Worm (Caenorhabditis elegans) whole organism, L2 larva: ENCODE data around the gene str-227.

ENCODE experiments used
- ceh-82 ChIP-seq: fragments of 150-350 bp; optimal IDR thresholded peaks from 2 replicates; lab custom pipeline; 2014; ENCODE audit warnings: missing biosample characterization, missing genetic modification characterization
- fos-1 ChIP-seq: fragments of 150-350 bp; optimal IDR thresholded peaks from 2 replicates; lab custom pipeline; 2014; ENCODE audit warnings: missing biosample characterization, missing genetic modification characterization
- gmeb-1 ChIP-seq: fragments of 150-350 bp; optimal IDR thresholded peaks from 2 replicates; lab custom pipeline; 2014; ENCODE audit warnings: missing biosample characterization, missing genetic modification characterization
- lin-11 ChIP-seq: fragments of 150-350 bp; sonication (generic microtip); optimal IDR thresholded peaks from 2 replicates; lab custom pipeline; 2014; ENCODE audit warnings: missing biosample characterization, missing genetic modification characterization, inconsistent platforms, mixed read lengths
- nhr-11 ChIP-seq: fragments of 150-350 bp; optimal IDR thresholded peaks from 2 replicates; lab custom pipeline; 2014; ENCODE audit warnings: missing biosample characterization, missing genetic modification characterization
- nhr-25 ChIP-seq: fragments of 150-350 bp; sonication (generic microtip); optimal IDR thresholded peaks from 3 replicates; lab custom pipeline; 2014; ENCODE audit warnings: missing biosample characterization, missing genetic modification characterization
- sem-4 ChIP-seq: fragments of 150-350 bp; optimal IDR thresholded peaks from 2 replicates; lab custom pipeline; 2014; ENCODE audit warnings: missing biosample characterization, missing genetic modification reagents, missing genetic modification characterization
- snpc-4 ChIP-seq: fragments of 150-350 bp; optimal IDR thresholded peaks from 2 replicates; lab custom pipeline; 2014; ENCODE audit warnings: missing biosample characterization, missing genetic modification characterization
- zag-1 ChIP-seq: fragments of 150-350 bp; optimal IDR thresholded peaks from 2 replicates; lab custom pipeline; 2014; ENCODE audit warnings: missing biosample characterization, missing genetic modification characterization

ce11 chrV:3555986-3556385, 38.0 kb downstream of the str-227 start, which contains the start of gene grl-30:
- TF ChIP-seq sem-4 (tag; lab: Kevin White, UChicago) (no peak), gmeb-1 (no peak), zag-1 (tag; lab: Kevin White, UChicago) (no peak), ceh-82 (tag; lab: Kevin White, UChicago) (no peak), snpc-4 (tag; lab: Kevin White, UChicago) (no peak), nhr-11 (tag; lab: Kevin White, UChicago) (no peak), nhr-25 (tag; lab: Kevin White, UChicago) (no peak), fos-1 (tag; lab: Kevin White, UChicago) (no peak), lin-11 (tag; lab: Kevin White, UChicago) (no peak)
